Fruit fly (Drosophila melanogaster) whole organism, embryonic: Measurements from ENCODE around the gene eIF2Bepsilon.

Source experiments
- Atf-2 ChIP-seq: fragments of 200-800 bp; sonication (Bioruptor generic); optimal IDR thresholded peaks from 2 replicates; lab custom pipeline; 2016; ENCODE audit warnings: missing biosample characterization, missing genetic modification characterization
- CG1024 ChIP-seq: fragments of 200-800 bp; sonication (Bioruptor generic); IDR thresholded peaks from 2 replicates; pipeline ENCODE4 v1.3.6; 2022; ENCODE audit warnings: missing biosample characterization, missing genetic modification characterization
- CG10274 ChIP-seq: fragments of 200-800 bp; sonication (Bioruptor generic); optimal IDR thresholded peaks from 3 replicates; lab custom pipeline; 2017; ENCODE audit warnings: missing biosample characterization, mild to moderate bottlenecking, missing genetic modification characterization
- CG13424 ChIP-seq: fragments of 200-800 bp; sonication (Bioruptor generic); optimal IDR thresholded peaks from 2 replicates; lab custom pipeline; 2019; ENCODE audit warnings: missing biosample characterization, mild to moderate bottlenecking, missing genetic modification characterization, moderate library complexity
- CG14441 ChIP-seq: fragments of 200-800 bp; sonication (Bioruptor generic); IDR thresholded peaks from 2 replicates; pipeline ENCODE4 v1.3.6; 2022; ENCODE audit warnings: missing biosample characterization, missing genetic modification characterization
- CG1529 ChIP-seq: fragments of 200-800 bp; sonication (Bioruptor generic); optimal IDR thresholded peaks from 3 replicates; lab custom pipeline; 2018; ENCODE audit warnings: missing biosample characterization, missing genetic modification characterization
- CG15514 ChIP-seq: fragments of 200-800 bp; sonication (Bioruptor generic); optimal IDR thresholded peaks from 3 replicates; lab custom pipeline; 2017; ENCODE audit warnings: missing biosample characterization, missing genetic modification characterization, mild to moderate bottlenecking, moderate library complexity, missing genetic modification reagents
- CG17361 ChIP-seq: fragments of 200-800 bp; sonication (Bioruptor generic); IDR thresholded peaks from 3 replicates; pipeline ENCODE4 v1.3.6; 2022; ENCODE audit warnings: missing biosample characterization, missing genetic modification characterization
- CG17802 ChIP-seq: fragments of 200-800 bp; sonication (Bioruptor generic); optimal IDR thresholded peaks from 2 replicates; lab custom pipeline; 2018; ENCODE audit warnings: missing biosample characterization, mild to moderate bottlenecking, missing genetic modification characterization, moderate library complexity
- CG17829 ChIP-seq: fragments of 200-800 bp; optimal IDR thresholded peaks from 2 replicates; lab custom pipeline; 2019; ENCODE audit warnings: missing biosample characterization, mild to moderate bottlenecking, missing genetic modification characterization, moderate library complexity
- CG18476 ChIP-seq: fragments of 200-800 bp; sonication (Bioruptor generic); optimal IDR thresholded peaks from 2 replicates; lab custom pipeline; 2016; ENCODE audit warnings: missing biosample characterization, mild to moderate bottlenecking, missing genetic modification characterization
- CG2678 ChIP-seq: fragments of 200-800 bp; sonication (Bioruptor generic); optimal IDR thresholded peaks from 3 replicates; lab custom pipeline; 2019; ENCODE audit warnings: missing biosample characterization, mild to moderate bottlenecking, missing genetic modification characterization, moderate library complexity
- CG2875 ChIP-seq: fragments of 200-800 bp; sonication (Bioruptor generic); optimal IDR thresholded peaks from 2 replicates; lab custom pipeline; 2017; ENCODE audit warnings: missing biosample characterization, mild to moderate bottlenecking, missing genetic modification characterization, missing genetic modification reagents
- CG33213 ChIP-seq: fragments of 200-800 bp; sonication (Bioruptor generic); optimal IDR thresholded peaks from 3 replicates; lab custom pipeline; 2016; ENCODE audit warnings: missing biosample characterization, missing genetic modification characterization
- CG3407 ChIP-seq: fragments of 200-800 bp; sonication (Bioruptor generic); optimal IDR thresholded peaks from 2 replicates; lab custom pipeline; 2018; ENCODE audit warnings: missing biosample characterization, mild to moderate bottlenecking, missing genetic modification characterization
- CG3995 ChIP-seq: fragments of 200-800 bp; sonication (Bioruptor generic); optimal IDR thresholded peaks from 3 replicates; lab custom pipeline; 2016; ENCODE audit warnings: missing biosample characterization, missing genetic modification characterization
- CG43689 ChIP-seq: fragments of 200-800 bp; sonication (Bioruptor generic); IDR thresholded peaks from 2 replicates; pipeline ENCODE4 v1.3.6; 2022; ENCODE audit warnings: missing biosample characterization, missing genetic modification characterization
- CG4820 ChIP-seq: fragments of 200-800 bp; sonication (Bioruptor generic); optimal IDR thresholded peaks from 3 replicates; lab custom pipeline; 2016; ENCODE audit warnings: missing biosample characterization, missing genetic modification characterization
- CG6254 ChIP-seq: fragments of 200-800 bp; sonication (Bioruptor generic); optimal IDR thresholded peaks from 3 replicates; lab custom pipeline; 2017; ENCODE audit warnings: mild to moderate bottlenecking, missing biosample characterization, missing genetic modification reagents, missing genetic modification characterization
- CG6689 ChIP-seq: fragments of 200-800 bp; sonication (Bioruptor generic); IDR thresholded peaks from 2 replicates; pipeline ENCODE4 v1.3.6; 2022; ENCODE audit warnings: missing biosample characterization, missing genetic modification characterization
- CG7786 ChIP-seq: fragments of 200-800 bp; sonication (Bioruptor generic); optimal IDR thresholded peaks from 2 replicates; lab custom pipeline; 2016; ENCODE audit warnings: missing biosample characterization, missing genetic modification characterization
- CG8478 ChIP-seq: fragments of >200 bp; optimal IDR thresholded peaks from 2 replicates; lab custom pipeline; 2018
- CG8765 ChIP-seq: fragments of 200-800 bp; sonication (Bioruptor generic); IDR thresholded peaks from 2 replicates; pipeline ENCODE4 v1.3.6; 2022; ENCODE audit warnings: missing biosample characterization, missing genetic modification characterization
- Dad ChIP-seq: fragments of 200-800 bp; sonication (Bioruptor generic); optimal IDR thresholded peaks from 3 replicates; lab custom pipeline; 2016; ENCODE audit warnings: missing biosample characterization, missing genetic modification characterization
- Dll ChIP-seq: fragments of 200-800 bp; sonication (Bioruptor generic); IDR thresholded peaks from 4 replicates; pipeline ENCODE4 v1.3.6; 2022; ENCODE audit warnings: missing biosample characterization, missing genetic modification characterization; ENCODE audit not compliant: partially characterized antibody
- Ets65A ChIP-seq: fragments of 200-800 bp; sonication (Bioruptor generic); peaks from one replicate; lab custom pipeline; 2016; ENCODE audit warnings: missing biosample characterization, missing genetic modification characterization
- Kr ChIP-seq: fragments of 200-800 bp; sonication (Bioruptor generic); optimal IDR thresholded peaks from 2 replicates; lab custom pipeline; 2017; ENCODE audit warnings: missing biosample characterization, mild to moderate bottlenecking, missing genetic modification characterization
- Nf-YB ChIP-seq: fragments of 200-800 bp; sonication (Bioruptor generic); optimal IDR thresholded peaks from 3 replicates; lab custom pipeline; 2019; ENCODE audit warnings: missing biosample characterization, mild to moderate bottlenecking, missing genetic modification characterization, moderate library complexity
- Opbp ChIP-seq: fragments of 200-800 bp; sonication (Bioruptor generic); IDR thresholded peaks from 3 replicates; pipeline ENCODE4 v1.3.6; 2022; ENCODE audit warnings: missing biosample characterization, missing genetic modification characterization; ENCODE audit not compliant: partially characterized antibody
- Taf1 ChIP-seq: fragments of 200-800 bp; sonication (Bioruptor generic); IDR thresholded peaks from 2 replicates; pipeline ENCODE4 v1.3.6; 2022; ENCODE audit warnings: missing biosample characterization, missing genetic modification characterization
- ap ChIP-seq: fragments of 200-800 bp; sonication (Bioruptor generic); IDR thresholded peaks from 2 replicates; pipeline ENCODE4 v1.3.6; 2022; ENCODE audit warnings: missing biosample characterization, missing genetic modification characterization
- dmrt99B ChIP-seq: fragments of 200-800 bp; sonication (Bioruptor generic); optimal IDR thresholded peaks from 2 replicates; lab custom pipeline; 2018; ENCODE audit warnings: missing biosample characterization, mild to moderate bottlenecking, missing genetic modification characterization, moderate library complexity
- dpn ChIP-seq, 2 experiments: fragments of 200-800 bp; sonication (Bioruptor generic); optimal IDR thresholded peaks; 3 replicates each; lab custom pipeline; 2016; ENCODE audit warnings: missing biosample characterization in 2 of 2, missing genetic modification characterization in 2 of 2
- dysf ChIP-seq: fragments of 200-800 bp; sonication (Bioruptor generic); IDR thresholded peaks from 3 replicates; pipeline ENCODE4 v1.3.6; 2022; ENCODE audit warnings: missing biosample characterization, missing genetic modification characterization
- ems ChIP-seq: fragments of 200-800 bp; sonication (Bioruptor generic); optimal IDR thresholded peaks from 3 replicates; lab custom pipeline; 2016; ENCODE audit warnings: missing biosample characterization, missing genetic modification characterization
- eve ChIP-seq, 2 experiments: fragments of >200 bp; optimal IDR thresholded peaks; 2 replicates each; lab custom pipeline; 2017; ENCODE audit warnings: missing biosample characterization in 2 of 2, missing genetic modification characterization in 2 of 2
- ftz-f1 ChIP-seq: fragments of 200-800 bp; sonication (Bioruptor generic); optimal IDR thresholded peaks from 2 replicates; lab custom pipeline; 2016; ENCODE audit warnings: missing biosample characterization, missing genetic modification characterization
- grn ChIP-seq: fragments of 200-800 bp; sonication (Bioruptor generic); optimal IDR thresholded peaks from 3 replicates; lab custom pipeline; 2017; ENCODE audit warnings: missing biosample characterization, missing genetic modification characterization
- gro ChIP-seq: fragments of 200-800 bp; sonication (Bioruptor generic); optimal IDR thresholded peaks from 2 replicates; lab custom pipeline; 2016; ENCODE audit warnings: missing biosample characterization, missing genetic modification characterization
- ham ChIP-seq: fragments of 200-800 bp; sonication (Bioruptor generic); IDR thresholded peaks from 2 replicates; pipeline ENCODE4 v1.3.6; 2022; ENCODE audit warnings: missing biosample characterization, missing genetic modification characterization
- hkb ChIP-seq, 2 experiments: fragments of 200-800 bp in 1 of 2; fragments of >200 bp in 1 of 2; sonication (Bioruptor generic) in 1 of 2; IDR thresholded peaks in 1 of 2; optimal IDR thresholded peaks in 1 of 2; 2 replicates each; pipeline versions ENCODE4 v1.3.6 to Lab custom; 2017 to 2022; ENCODE audit warnings: missing biosample characterization in 1 of 2, missing genetic modification characterization in 1 of 2
- klu ChIP-seq: fragments of 200-800 bp; sonication (Bioruptor generic); IDR thresholded peaks from 2 replicates; pipeline ENCODE4 v1.3.6; 2022; ENCODE audit warnings: missing biosample characterization, missing genetic modification characterization
- luna ChIP-seq: fragments of 200-800 bp; sonication (Bioruptor generic); optimal IDR thresholded peaks from 2 replicates; lab custom pipeline; 2016; ENCODE audit warnings: missing biosample characterization, missing genetic modification characterization
- nau ChIP-seq: fragments of 200-800 bp; sonication (Bioruptor generic); optimal IDR thresholded peaks from 3 replicates; lab custom pipeline; 2017; ENCODE audit warnings: missing biosample characterization, mild to moderate bottlenecking, missing genetic modification characterization, missing genetic modification reagents
- run ChIP-seq: fragments of 200-800 bp; sonication (Bioruptor generic); optimal IDR thresholded peaks from 3 replicates; lab custom pipeline; 2018; ENCODE audit warnings: missing biosample characterization, mild to moderate bottlenecking, missing genetic modification characterization
- sim ChIP-seq: fragments of 200-800 bp; sonication (Bioruptor generic); IDR thresholded peaks from 2 replicates; pipeline ENCODE4 v1.3.6; 2022; ENCODE audit warnings: missing biosample characterization, missing genetic modification characterization
- sr ChIP-seq: fragments of 200-800 bp; sonication (Bioruptor generic); IDR thresholded peaks from 3 replicates; pipeline ENCODE4 v1.3.6; 2022; ENCODE audit warnings: missing biosample characterization, missing genetic modification characterization
- twi ChIP-seq: fragments of 200-800 bp; optimal IDR thresholded peaks from 2 replicates; lab custom pipeline; 2019; ENCODE audit warnings: missing biosample characterization, mild to moderate bottlenecking, missing genetic modification characterization, moderate library complexity
- usp ChIP-seq: fragments of >200 bp; optimal IDR thresholded peaks from 2 replicates; lab custom pipeline; 2017; ENCODE audit warnings: missing biosample characterization, missing genetic modification characterization

The eIF2Bepsilon gene

dm6 chrX:1944245-1945114 lies 21.8 kb upstream of the eIF2Bepsilon start (continued):
- TF ChIP-seq ap (GFP tag; lab: Robert Waterston, UW) = peak; percentile 48
- peak; percentile 42; the same call in 1 of the 2 replicates for TF ChIP-seq CG1024 (GFP tag; lab: Robert Waterston, UW)
- TF ChIP-seq Kr (GFP tag; lab: Kevin White, UChicago) = no peak
- TF ChIP-seq CG8478 (lab: Kevin White, UChicago) = no peak
- no peak for TF ChIP-seq sim
- peak; percentile 57 for TF ChIP-seq dysf (GFP tag; lab: Robert Waterston, UW)
- TF ChIP-seq hkb (optimal IDR thresholded peaks at IDR 0.05; lab: Kevin White, UChicago) = no peak
- TF ChIP-seq hkb (GFP tag; IDR thresholded peaks at IDR 0.05; lab: Robert Waterston, UW) = peak; percentile 56
- peak; percentile 28 for TF ChIP-seq twi
- peak; percentile 60 for TF ChIP-seq dmrt99B
- no peak for TF ChIP-seq CG18476 (GFP tag; lab: Kevin White, UChicago)
- no peak for TF ChIP-seq CG8765
- TF ChIP-seq CG14441 (GFP tag; lab: Robert Waterston, UW) = peak; percentile 56
- no peak; the same call in 2 of the 3 replicates for TF ChIP-seq CG17361 (GFP tag; lab: Robert Waterston, UW)
- 0 out of 2 replicates have a peak, but pooled peaks have one; percentile 24 for TF ChIP-seq klu (GFP tag; lab: Robert Waterston, UW)
- TF ChIP-seq Dad = peak; percentile 20
- TF ChIP-seq CG7786 = peak; percentile 55
- TF ChIP-seq CG15514 = no peak
- 0 out of 2 replicates have a peak, but pooled peaks have one; percentile 21 for TF ChIP-seq Taf1 (GFP tag; lab: Robert Waterston, UW)
- peak; percentile 7 for TF ChIP-seq CG4820 (GFP tag; lab: Kevin White, UChicago)
- TF ChIP-seq ems (GFP tag; lab: Kevin White, UChicago) = peak; percentile 30
- TF ChIP-seq CG17802 (tag; lab: Kevin White, UChicago) = no peak
- no peak for TF ChIP-seq nau (GFP tag; lab: Kevin White, UChicago)
- TF ChIP-seq CG43689 = no peak
- TF ChIP-seq Atf-2 (GFP tag; lab: Kevin White, UChicago) = no peak
- TF ChIP-seq luna (GFP tag; lab: Kevin White, UChicago) = no peak
- TF ChIP-seq CG6254 = peak; percentile 41
- no peak for TF ChIP-seq CG33213 (GFP tag; lab: Kevin White, UChicago)
- no peak for TF ChIP-seq run (tag; lab: Kevin White, UChicago)
- no peak for TF ChIP-seq CG1529
- TF ChIP-seq eve (GFP tag; optimal IDR thresholded peaks at IDR 0.05; lab: Kevin White, UChicago) = no peak
- no peak for TF ChIP-seq ftz-f1 (GFP tag; lab: Kevin White, UChicago)
- no peak for TF ChIP-seq usp (GFP tag; lab: Kevin White, UChicago)
- TF ChIP-seq grn (GFP tag; lab: Kevin White, UChicago) = no peak
- TF ChIP-seq CG13424 (tag; lab: Kevin White, UChicago) = peak; percentile 25
- no peak for TF ChIP-seq Opbp
- TF ChIP-seq CG2875 = peak; percentile 4
- peak; percentile 60 for TF ChIP-seq CG2678 (tag; lab: Kevin White, UChicago)
- peak; percentile 93 for TF ChIP-seq Ets65A (GFP tag; lab: Kevin White, UChicago)
- TF ChIP-seq Nf-YB = no peak
- no peak for TF ChIP-seq CG10274 (GFP tag; lab: Kevin White, UChicago)
- TF ChIP-seq CG3995 (GFP tag; lab: Kevin White, UChicago) = peak; percentile 31
- TF ChIP-seq ham (GFP tag; lab: Robert Waterston, UW) = no peak
- no peak for TF ChIP-seq sr (GFP tag; lab: Robert Waterston, UW)
- peak; percentile 18 for TF ChIP-seq CG3407 (GFP tag; lab: Kevin White, UChicago)
- TF ChIP-seq Dll (GFP tag; lab: Robert Waterston, UW) = no peak
- TF ChIP-seq gro = no peak
- peak in 1 of 2 experiments; percentile 68 for TF ChIP-seq dpn (GFP tag; optimal IDR thresholded peaks at IDR 0.05; lab: Kevin White, UChicago)
- no peak for TF ChIP-seq CG17829 (tag; lab: Kevin White, UChicago)
- peak; percentile 52 for TF ChIP-seq CG6689 (GFP tag; lab: Robert Waterston, UW)
